Worm (Caenorhabditis elegans): ENCODE measurements around the gene tbx-36.

Gene tbx-36

DNA sequence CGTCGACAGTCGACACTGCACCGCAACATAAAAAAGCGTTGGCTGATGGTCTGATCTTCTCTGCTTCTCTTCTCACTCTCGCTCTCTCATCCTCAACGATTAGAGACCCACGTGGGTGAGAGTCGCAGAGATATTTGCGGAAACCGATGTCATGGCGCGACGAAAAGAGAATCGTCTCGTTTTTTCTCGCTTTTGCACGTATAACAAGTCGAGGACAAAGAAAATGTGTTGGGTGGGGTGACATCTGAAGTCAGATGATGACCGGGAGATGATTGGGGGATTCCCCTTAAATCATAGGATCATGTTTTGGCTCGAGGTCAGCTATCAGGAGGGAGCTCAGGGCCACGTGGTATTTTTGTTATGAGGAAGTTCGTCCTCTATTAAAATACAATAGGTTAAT, 6.0 kb downstream of the tbx-36 start (continued):
- TF ChIP-seq ceh-58 (GFP tag; IDR thresholded peaks at IDR 0.05) (no peak), ztf-22 (GFP tag; optimal IDR thresholded peaks at IDR 0.05) (peak; percentile 91), rpc-1 (optimal IDR thresholded peaks at IDR 0.05) (no peak), rpc-1 (tag; optimal IDR thresholded peaks at IDR 0.05) (no peak), hmg-1.2 (GFP tag; IDR thresholded peaks at IDR 0.05) (peak; percentile 59; the same call in 1 of the 2 replicates), madf-3 (GFP tag; IDR thresholded peaks at IDR 0.05) (no peak), hsf-1 (GFP tag; IDR thresholded peaks at IDR 0.05) (peak; percentile 77), T07F8.4 (tag; optimal IDR thresholded peaks at IDR 0.05) (no peak), egl-44 (GFP tag; IDR thresholded peaks at IDR 0.05) (peak; percentile 90), sdz-38 (tag; optimal IDR thresholded peaks at IDR 0.05) (no peak), snpc-1.1 (tag; optimal IDR thresholded peaks at IDR 0.05; ENCODE audit: insufficient read depth) (no peak), attf-3 (GFP tag; conservative IDR thresholded peaks at IDR 0.05) (0 out of 2 replicates have a peak, but pooled peaks have one; percentile 13), dpl-1 (GFP tag; optimal IDR thresholded peaks at IDR 0.05) (no peak), F23B12.7 (tag; optimal IDR thresholded peaks at IDR 0.05; ENCODE audit: insufficient read depth) (no peak), let-607 (tag; optimal IDR thresholded peaks at IDR 0.05) (peak; percentile 7 to 31), rcor-1 (GFP tag; IDR thresholded peaks at IDR 0.05) (peak; percentile 85), nhr-27 (tag; optimal IDR thresholded peaks at IDR 0.05) (no peak), bed-1 (GFP tag; IDR thresholded peaks at IDR 0.05) (no peak), lag-1 (GFP tag; IDR thresholded peaks at IDR 0.05) (no peak), lir-1 (GFP tag; conservative IDR thresholded peaks at IDR 0.05) (0 out of 2 replicates have a peak, but pooled peaks have one; percentile 47), xnd-1 (tag; optimal IDR thresholded peaks at IDR 0.05) (no peak), nhr-80 (tag; optimal IDR thresholded peaks at IDR 0.05) (peak; percentile 84), ZK185.1 (tag; optimal IDR thresholded peaks at IDR 0.05; ENCODE audit: poor library complexity, severe bottlenecking) (no peak), B0019.2 (GFP tag; conservative IDR thresholded peaks at IDR 0.05) (no peak), hlh-12 (tag; optimal IDR thresholded peaks at IDR 0.05) (no peak), B0035.1 (tag; optimal IDR thresholded peaks at IDR 0.05) (no peak), ztf-6 (GFP tag; IDR thresholded peaks at IDR 0.05) (no peak), bed-2 (GFP tag; IDR thresholded peaks at IDR 0.05) (no peak), ztf-3 (GFP tag; optimal IDR thresholded peaks at IDR 0.05) (peak; percentile 70), attf-6 (GFP tag; IDR thresholded peaks at IDR 0.05) (no peak), madf-10 (tag; optimal IDR thresholded peaks at IDR 0.05) (peak; percentile 83), egl-18 (GFP tag; IDR thresholded peaks at IDR 0.05) (no peak), C17E4.6 (GFP tag; IDR thresholded peaks at IDR 0.05) (no peak), rec-8 (tag; optimal IDR thresholded peaks at IDR 0.05) (no peak), ztf-18 (tag; optimal IDR thresholded peaks at IDR 0.05) (peak; percentile 41), dox-1 (GFP tag; IDR thresholded peaks at IDR 0.05) (peak; percentile 71), athp-1 (tag; optimal IDR thresholded peaks at IDR 0.05) (peak; percentile 49), pbrm-1 (GFP tag; IDR thresholded peaks at IDR 0.05) (peak; percentile 44; the same call in 1 of the 2 replicates), nhr-179 (tag; optimal IDR thresholded peaks at IDR 0.05) (no peak), hmg-20 (GFP tag; IDR thresholded peaks at IDR 0.05) (no peak), efl-1 (GFP tag; optimal IDR thresholded peaks at IDR 0.05) (no peak), cebp-2 (GFP tag; IDR thresholded peaks at IDR 0.05) (no peak), mes-4 (tag; optimal IDR thresholded peaks at IDR 0.05) (no peak), F37B4.10 (GFP tag; IDR thresholded peaks at IDR 0.05) (no peak), Y95B8A.8 (GFP tag; IDR thresholded peaks at IDR 0.05) (no peak)

Data from whole organism, young adult.